Fruit fly (Drosophila melanogaster): Measurements from ENCODE around the gene ash2.

ash2 gene

dm6 chr3R:24629877-24630808, 19.8 kb upstream of the ash2 start, which contains the start of gene Wsck (continued):
- peak; percentile 99 for TF ChIP-seq CG9215 (GFP tag; IDR thresholded peaks at IDR 0.05)
- no peak for TF ChIP-seq pan (optimal IDR thresholded peaks at IDR 0.05)
- no peak for TF ChIP-seq pan (GFP tag; optimal IDR thresholded peaks at IDR 0.05 in 1 of 2, IDR thresholded peaks at IDR 0.05 in 1 of 2)
- no peak for TF ChIP-seq CG8290 (GFP tag; optimal IDR thresholded peaks at IDR 0.05)
- TF ChIP-seq CG8290 (tag; optimal IDR thresholded peaks at IDR 0.05), result no peak
- peak; percentile 56 for TF ChIP-seq CG15514 (GFP tag; optimal IDR thresholded peaks at IDR 0.05)
- TF ChIP-seq sima (GFP tag; optimal IDR thresholded peaks at IDR 0.05), result no peak
- TF ChIP-seq jigr1 (GFP tag; IDR thresholded peaks at IDR 0.05), result no peak
- TF ChIP-seq CG9437 (GFP tag; optimal IDR thresholded peaks at IDR 0.05), result no peak
- TF ChIP-seq chm (GFP tag; IDR thresholded peaks at IDR 0.05), result no peak
- TF ChIP-seq zen (tag; optimal IDR thresholded peaks at IDR 0.05), result peak; percentile 79
- no peak for TF ChIP-seq inv (GFP tag; IDR thresholded peaks at IDR 0.05; ENCODE audit: partially characterized antibody)
- TF ChIP-seq B-H2 (GFP tag; optimal IDR thresholded peaks at IDR 0.05), result no peak
- no peak for TF ChIP-seq zen2 (GFP tag; IDR thresholded peaks at IDR 0.05; ENCODE audit: partially characterized antibody)
- peak; percentile 33 for TF ChIP-seq her (GFP tag; optimal IDR thresholded peaks at IDR 0.05)
- TF ChIP-seq CG8478 (optimal IDR thresholded peaks at IDR 0.05), result peak; percentile 96
- TF ChIP-seq nerfin-1 (tag; optimal IDR thresholded peaks at IDR 0.05), result no peak
- peak; percentile 28 for TF ChIP-seq shn (GFP tag; optimal IDR thresholded peaks at IDR 0.05)
- no peak for TF ChIP-seq CG16779 (GFP tag; IDR thresholded peaks at IDR 0.05)
- TF ChIP-seq CG2129 (GFP tag; IDR thresholded peaks at IDR 0.05; ENCODE audit: partially characterized antibody), result no peak
- TF ChIP-seq sc (optimal IDR thresholded peaks at IDR 0.05), result no peak
- no peak for TF ChIP-seq sc (GFP tag; optimal IDR thresholded peaks at IDR 0.05)
- TF ChIP-seq CG32767 (GFP tag; IDR thresholded peaks at IDR 0.05), result 0 out of 2 replicates have a peak, but pooled peaks have one; percentile 25
- no peak for TF ChIP-seq Dfd (GFP tag; optimal IDR thresholded peaks at IDR 0.05)
- peak; percentile 60; the same call in 1 of the 4 replicates for TF ChIP-seq chinmo (GFP tag; IDR thresholded peaks at IDR 0.05; ENCODE audit: partially characterized antibody)
- TF ChIP-seq odd (GFP tag; optimal IDR thresholded peaks at IDR 0.05), result no peak
- TF ChIP-seq Hr51 (GFP tag; optimal IDR thresholded peaks at IDR 0.05), result no peak
- no peak for TF ChIP-seq CG32772 (GFP tag; IDR thresholded peaks at IDR 0.05)
- TF ChIP-seq CG10267 (tag; optimal IDR thresholded peaks at IDR 0.05), result no peak
- no peak for TF ChIP-seq Mrtf (GFP tag; IDR thresholded peaks at IDR 0.05)
- no peak for TF ChIP-seq Fer2 (tag; optimal IDR thresholded peaks at IDR 0.05)
- TF ChIP-seq pum (GFP tag; optimal IDR thresholded peaks at IDR 0.05), result no peak
- TF ChIP-seq so (GFP tag; IDR thresholded peaks at IDR 0.05), result no peak
- no peak for TF ChIP-seq Dek (tag; optimal IDR thresholded peaks at IDR 0.05)
- no peak for TF ChIP-seq Bdp1 (GFP tag; optimal IDR thresholded peaks at IDR 0.05)
- TF ChIP-seq sqz (GFP tag; optimal IDR thresholded peaks at IDR 0.05), result no peak
- peak; percentile 31 for TF ChIP-seq twi (tag; optimal IDR thresholded peaks at IDR 0.05)
- no peak for TF ChIP-seq CG4820 (GFP tag; optimal IDR thresholded peaks at IDR 0.05)
- TF ChIP-seq CG33557 (GFP tag; optimal IDR thresholded peaks at IDR 0.05), result no peak
- TF ChIP-seq CG14014 (GFP tag; IDR thresholded peaks at IDR 0.05), result 0 out of 2 replicates have a peak, but pooled peaks have one; percentile 16
- TF ChIP-seq Dref (GFP tag; IDR thresholded peaks at IDR 0.05), result 0 out of 2 replicates have a peak, but pooled peaks have one; percentile 24
- TF ChIP-seq Neu2 (GFP tag; optimal IDR thresholded peaks at IDR 0.05; ENCODE audit: borderline replicate concordance), result no peak
- no peak for TF ChIP-seq wdn (GFP tag; IDR thresholded peaks at IDR 0.05)
- TF ChIP-seq Nf-YB (GFP tag; optimal IDR thresholded peaks at IDR 0.05), result peak; percentile 53
- no peak for TF ChIP-seq tio (GFP tag; optimal IDR thresholded peaks at IDR 0.05)
- no peak for TF ChIP-seq chif (GFP tag; optimal IDR thresholded peaks at IDR 0.05)
- no peak for TF ChIP-seq CG5180 (GFP tag; optimal IDR thresholded peaks at IDR 0.05)
- no peak for TF ChIP-seq CG9932 (GFP tag; IDR thresholded peaks at IDR 0.05)
- no peak for TF ChIP-seq croc (GFP tag; conservative IDR thresholded peaks at IDR 0.05)
- no peak for TF ChIP-seq HLH3B (GFP tag; IDR thresholded peaks at IDR 0.05)
